Fruit fly (Drosophila melanogaster) whole organism, prepupa: ENCODE measurements around the gene CG13086.

Experiments used
- Blimp-1 ChIP-seq: fragments of 200-800 bp; sonication (Bioruptor generic); optimal IDR thresholded peaks from 3 replicates; lab custom pipeline; 2017; ENCODE audit warnings: missing biosample characterization, missing genetic modification characterization, mild to moderate bottlenecking, moderate library complexity, missing genetic modification reagents
- CG3919 ChIP-seq: fragments of 200-800 bp; sonication (Bioruptor generic); optimal IDR thresholded peaks from 3 replicates; lab custom pipeline; 2016; ENCODE audit warnings: missing biosample characterization, missing genetic modification characterization
- CG6854 ChIP-seq: fragments of 200-800 bp; sonication (Bioruptor generic); optimal IDR thresholded peaks from 2 replicates; lab custom pipeline; 2017; ENCODE audit warnings: missing biosample characterization, mild to moderate bottlenecking, missing genetic modification characterization
- CG8319 ChIP-seq: fragments of 200-800 bp; sonication (Bioruptor generic); optimal IDR thresholded peaks from 3 replicates; lab custom pipeline; 2016; ENCODE audit warnings: missing biosample characterization, missing genetic modification characterization
- CG8632 ChIP-seq: fragments of 200-800 bp; sonication (Bioruptor generic); optimal IDR thresholded peaks from 3 replicates; lab custom pipeline; 2016; ENCODE audit warnings: missing biosample characterization, missing genetic modification characterization
- Eip78C ChIP-seq: fragments of 200-800 bp; sonication (Bioruptor generic); peaks from one replicate; lab custom pipeline; 2016; ENCODE audit warnings: missing biosample characterization, missing genetic modification characterization
- Ets96B ChIP-seq: fragments of 200-800 bp; optimal IDR thresholded peaks from 2 replicates; lab custom pipeline; 2019; ENCODE audit warnings: missing biosample characterization, mild to moderate bottlenecking, missing genetic modification characterization, moderate library complexity
- Hr39 ChIP-seq: fragments of 200-800 bp; sonication (Bioruptor generic); optimal IDR thresholded peaks from 2 replicates; lab custom pipeline; 2016; ENCODE audit warnings: missing biosample characterization, missing genetic modification characterization
- OdsH ChIP-seq: fragments of 200-800 bp; sonication (Bioruptor generic); optimal IDR thresholded peaks from 3 replicates; lab custom pipeline; 2016; ENCODE audit warnings: missing biosample characterization, missing genetic modification characterization
- dac ChIP-seq: fragments of 200-800 bp; sonication (Bioruptor generic); optimal IDR thresholded peaks from 2 replicates; lab custom pipeline; 2017; ENCODE audit warnings: missing biosample characterization, mild to moderate bottlenecking, missing genetic modification characterization
- esn ChIP-seq: fragments of 200-800 bp; sonication (Bioruptor generic); optimal IDR thresholded peaks from 2 replicates; lab custom pipeline; 2016; ENCODE audit warnings: missing biosample characterization, mild to moderate bottlenecking, missing genetic modification characterization, moderate library complexity
- ss ChIP-seq, 2 experiments: fragments of 200-800 bp; sonication (Bioruptor generic); optimal IDR thresholded peaks; 2 replicates in 1 of 2; 3 replicates in 1 of 2; lab custom pipeline; 2017 to 2018; ENCODE audit warnings: mild to moderate bottlenecking in 2 of 2, missing biosample characterization in 2 of 2, missing genetic modification characterization in 2 of 2, moderate library complexity in 1 of 2
- topi ChIP-seq: fragments of 200-800 bp; sonication (Bioruptor generic); optimal IDR thresholded peaks from 3 replicates; lab custom pipeline; 2016; ENCODE audit warnings: missing biosample characterization, missing genetic modification characterization

dm6 chr2L:19342767-19343166 lies 21.4 kb upstream of the CG13086 start:
- TF ChIP-seq ss (GFP tag; optimal IDR thresholded peaks at IDR 0.05; lab: Kevin White, UChicago) = peak in 1 of 2 experiments; percentile 18
- peak; percentile 11 for TF ChIP-seq CG8319 (GFP tag; lab: Kevin White, UChicago)
- TF ChIP-seq Hr39 (GFP tag; lab: Kevin White, UChicago) = no peak
- TF ChIP-seq dac (GFP tag; lab: Kevin White, UChicago) = no peak
- TF ChIP-seq CG6854 = no peak
- peak; percentile 81 for TF ChIP-seq Eip78C
- TF ChIP-seq OdsH (GFP tag; lab: Kevin White, UChicago) = peak; percentile 16
- no peak for TF ChIP-seq CG8632 (GFP tag; lab: Kevin White, UChicago)
- peak; percentile 29 for TF ChIP-seq esn
- TF ChIP-seq topi (GFP tag; lab: Kevin White, UChicago) = peak; percentile 40
- TF ChIP-seq Ets96B (tag; lab: Kevin White, UChicago) = peak; percentile 42
- no peak for TF ChIP-seq Blimp-1
- peak; percentile 41 for TF ChIP-seq CG3919
